Worm (Caenorhabditis elegans) whole organism, young adult: ENCODE results near the gene ZK550.6.

Source experiments
- C17E4.6 ChIP-seq: fragments of 200-800 bp; sonication (Bioruptor generic); IDR thresholded peaks from 2 replicates; pipeline ENCODE4 v1.3.6; 2022; ENCODE audit warnings: missing genetic modification reagents, missing genetic modification characterization, missing compliant biosample characterization
- D2030.7 ChIP-seq: fragments of 200-800 bp; sonication (Bioruptor generic); IDR thresholded peaks from 2 replicates; pipeline ENCODE4 v1.3.6; 2022; ENCODE audit warnings: missing genetic modification reagents, missing genetic modification characterization, missing compliant biosample characterization
- F22D6.2 ChIP-seq: sonication (generic microtip); optimal IDR thresholded peaks from 2 replicates; lab custom pipeline; 2016; ENCODE audit warnings: mild to moderate bottlenecking, missing genetic modification characterization, missing compliant biosample characterization
- F37B4.10 ChIP-seq: fragments of 200-800 bp; sonication (Bioruptor generic); IDR thresholded peaks from 2 replicates; pipeline ENCODE4 v1.3.6; 2022; ENCODE audit warnings: missing genetic modification characterization, missing compliant biosample characterization
- F52B5.7 ChIP-seq: sonication (generic microtip); optimal IDR thresholded peaks from 2 replicates; lab custom pipeline; 2016; ENCODE audit warnings: mild to moderate bottlenecking, missing genetic modification characterization, missing compliant biosample characterization
- T07F8.4 ChIP-seq: sonication (generic microtip); optimal IDR thresholded peaks from 2 replicates; lab custom pipeline; 2016; ENCODE audit warnings: mild to moderate bottlenecking, missing genetic modification characterization, moderate library complexity, missing compliant biosample characterization
- T26A5.8 ChIP-seq: sonication (generic microtip); optimal IDR thresholded peaks from 2 replicates; lab custom pipeline; 2016; ENCODE audit warnings: missing genetic modification characterization, missing compliant biosample characterization
- Y53F4B.3 ChIP-seq: fragments of 200-800 bp; sonication (Bioruptor generic); IDR thresholded peaks from 2 replicates; pipeline ENCODE4 v1.3.6; 2022; ENCODE audit warnings: missing genetic modification reagents, missing genetic modification characterization, missing compliant biosample characterization
- ZK185.1 ChIP-seq: sonication (generic microtip); optimal IDR thresholded peaks from 2 replicates; lab custom pipeline; 2016; ENCODE audit warnings: mild to moderate bottlenecking, missing genetic modification characterization, missing compliant biosample characterization; ENCODE audit not compliant: poor library complexity, severe bottlenecking
- ama-1 ChIP-seq, 3 experiments: fragments of 150-350 bp in 1 of 3; sonication (generic microtip) in 2 of 3; optimal IDR thresholded peaks; 2 replicates each; lab custom pipeline; 2014 to 2018; ENCODE audit warnings: missing biosample characterization in 2 of 3, missing genetic modification characterization in 2 of 3, missing genetic modification reagents in 2 of 3
- atf-7 ChIP-seq: sonication (generic microtip); optimal IDR thresholded peaks from 2 replicates; lab custom pipeline; 2017; ENCODE audit warnings: mild to moderate bottlenecking, missing genetic modification characterization, missing compliant biosample characterization
- attf-5 ChIP-seq: fragments of 200-800 bp; sonication (Bioruptor generic); optimal IDR thresholded peaks from 2 replicates; lab custom pipeline; 2018; ENCODE audit warnings: mild to moderate bottlenecking, missing genetic modification characterization, missing compliant biosample characterization
- bed-1 ChIP-seq: fragments of 200-800 bp; sonication (Bioruptor generic); IDR thresholded peaks from 2 replicates; pipeline ENCODE4 v1.3.6; 2022; ENCODE audit warnings: missing genetic modification reagents, missing genetic modification characterization, missing compliant biosample characterization
- ceh-58 ChIP-seq: fragments of 200-800 bp; sonication (Bioruptor generic); IDR thresholded peaks from 2 replicates; pipeline ENCODE4 v1.3.6; 2022; ENCODE audit warnings: missing genetic modification characterization, missing compliant biosample characterization
- efl-1 ChIP-seq: fragments of 150-350 bp; optimal IDR thresholded peaks from 2 replicates; lab custom pipeline; 2014; ENCODE audit warnings: missing biosample characterization, missing genetic modification reagents, missing genetic modification characterization
- egl-44 ChIP-seq: fragments of 200-800 bp; sonication (Bioruptor generic); IDR thresholded peaks from 2 replicates; pipeline ENCODE4 v1.3.6; 2022; ENCODE audit warnings: missing genetic modification reagents, missing genetic modification characterization, missing compliant biosample characterization
- fkh-3 ChIP-seq: sonication (generic microtip); optimal IDR thresholded peaks from 2 replicates; lab custom pipeline; 2016; ENCODE audit warnings: mild to moderate bottlenecking, missing genetic modification characterization, missing compliant biosample characterization
- hlh-12 ChIP-seq: sonication (generic microtip); optimal IDR thresholded peaks from 2 replicates; lab custom pipeline; 2016; ENCODE audit warnings: missing genetic modification characterization, missing compliant biosample characterization
- lin-54 ChIP-seq: fragments of 200-800 bp; sonication (Bioruptor generic); optimal IDR thresholded peaks from 2 replicates; lab custom pipeline; 2018; ENCODE audit warnings: mild to moderate bottlenecking, missing genetic modification characterization, missing compliant biosample characterization
- lsl-1 ChIP-seq: fragments of 200-800 bp; sonication (Bioruptor generic); optimal IDR thresholded peaks from 2 replicates; lab custom pipeline; 2018; ENCODE audit warnings: mild to moderate bottlenecking, missing genetic modification characterization, moderate library complexity, missing compliant biosample characterization
- madf-10 ChIP-seq: sonication (generic microtip); optimal IDR thresholded peaks from 2 replicates; lab custom pipeline; 2016; ENCODE audit warnings: mild to moderate bottlenecking, missing genetic modification characterization, missing compliant biosample characterization
- madf-6 ChIP-seq: fragments of 200-800 bp; sonication (Bioruptor generic); IDR thresholded peaks from 2 replicates; pipeline ENCODE4 v1.3.6; 2022; ENCODE audit warnings: missing genetic modification reagents, missing genetic modification characterization, missing compliant biosample characterization
- mcd-1 ChIP-seq: fragments of 200-800 bp; sonication (Bioruptor generic); IDR thresholded peaks from 2 replicates; pipeline ENCODE4 v1.3.6; 2022; ENCODE audit warnings: missing genetic modification reagents, missing genetic modification characterization, missing compliant biosample characterization
- pha-4 ChIP-seq: fragments of 150-350 bp; sonication (generic microtip); optimal IDR thresholded peaks from 2 replicates; lab custom pipeline; 2014; ENCODE audit warnings: missing biosample characterization, missing genetic modification reagents, missing genetic modification characterization
- snpc-1.1 ChIP-seq: sonication (generic microtip); optimal IDR thresholded peaks from 2 replicates; lab custom pipeline; 2017; ENCODE audit warnings: missing genetic modification characterization, mild to moderate bottlenecking, missing compliant biosample characterization, antibody characterized with exemption, moderate library complexity, missing genotype, missing genetic modification reagents; ENCODE audit not compliant: insufficient read depth
- snpc-1.3 ChIP-seq: sonication (generic microtip); optimal IDR thresholded peaks from 2 replicates; lab custom pipeline; 2017; ENCODE audit warnings: missing genetic modification characterization, mild to moderate bottlenecking, missing compliant biosample characterization, antibody characterized with exemption, moderate library complexity, missing genotype, missing genetic modification reagents; ENCODE audit not compliant: insufficient read depth
- somi-1 ChIP-seq: fragments of 200-800 bp; sonication (Bioruptor generic); optimal IDR thresholded peaks from 2 replicates; lab custom pipeline; 2018; ENCODE audit warnings: mild to moderate bottlenecking, missing genetic modification characterization, missing compliant biosample characterization
- tlf-1 ChIP-seq: fragments of 200-800 bp; sonication (Bioruptor generic); optimal IDR thresholded peaks from 2 replicates; lab custom pipeline; 2018; ENCODE audit warnings: mild to moderate bottlenecking, missing genetic modification characterization, missing compliant biosample characterization
- unc-62 ChIP-seq: fragments of 150-350 bp; optimal IDR thresholded peaks from 2 replicates; lab custom pipeline; 2014; ENCODE audit warnings: missing biosample characterization, missing genetic modification reagents, missing genetic modification characterization
- xnd-1 ChIP-seq: sonication (generic microtip); optimal IDR thresholded peaks from 2 replicates; lab custom pipeline; 2016; ENCODE audit warnings: missing genotype, missing genetic modification reagents, missing genetic modification characterization, missing compliant biosample characterization
- ztf-22 ChIP-seq: fragments of 200-800 bp; sonication (Bioruptor generic); optimal IDR thresholded peaks from 2 replicates; lab custom pipeline; 2018; ENCODE audit warnings: mild to moderate bottlenecking, missing genetic modification characterization, moderate library complexity, missing compliant biosample characterization
- ztf-25 ChIP-seq: fragments of 200-800 bp; sonication (Bioruptor generic); IDR thresholded peaks from 2 replicates; pipeline ENCODE4 v1.3.6; 2022; ENCODE audit warnings: missing genetic modification reagents, missing genetic modification characterization, missing compliant biosample characterization

ZK550.6 gene

DNA sequence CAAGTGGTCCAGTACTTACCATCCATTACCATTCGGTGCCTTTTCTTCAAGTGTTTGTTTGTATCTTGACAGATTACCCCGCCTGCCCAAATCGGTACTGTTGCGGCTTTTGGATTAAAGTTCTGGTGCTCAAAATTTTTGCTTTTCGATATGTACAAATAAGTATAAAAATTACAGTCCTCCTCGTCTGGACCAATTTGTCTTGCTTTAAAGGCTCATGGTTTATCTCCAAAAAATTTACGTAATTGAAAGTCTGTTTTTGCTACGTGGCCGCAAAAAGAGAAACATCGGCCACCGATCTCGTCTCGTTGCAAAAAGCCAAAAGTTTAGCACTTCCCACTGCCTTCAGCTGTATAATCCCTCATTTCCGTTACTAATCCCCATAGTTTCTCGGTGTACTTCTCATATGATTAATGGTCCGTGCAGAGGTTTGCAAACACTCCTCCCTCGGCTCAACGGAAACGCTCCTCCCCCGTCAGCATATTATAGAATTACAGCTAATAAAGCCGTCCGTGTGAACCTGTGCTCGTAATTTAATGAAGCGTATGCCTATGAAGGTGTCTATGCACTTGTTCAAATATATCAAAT, 5.1 kb upstream of the ZK550.6 start:
- TF ChIP-seq snpc-1.1 (tag; lab: Kevin White, UChicago) (no peak), ztf-25 (no peak), madf-6 (GFP tag; lab: Robert Waterston, UW) (no peak), snpc-1.3 (tag; lab: Kevin White, UChicago) (no peak), Y53F4B.3 (GFP tag; lab: Robert Waterston, UW) (no peak), F37B4.10 (GFP tag; lab: Robert Waterston, UW) (no peak), efl-1 (GFP tag; lab: Kevin White, UChicago) (no peak), ztf-22 (no peak), lin-54 (no peak), fkh-3 (tag; lab: Kevin White, UChicago) (no peak), tlf-1 (GFP tag; lab: Kevin White, UChicago) (no peak), attf-5 (no peak)
- TF ChIP-seq, all 124 proteins: peak for 0

DNA sequence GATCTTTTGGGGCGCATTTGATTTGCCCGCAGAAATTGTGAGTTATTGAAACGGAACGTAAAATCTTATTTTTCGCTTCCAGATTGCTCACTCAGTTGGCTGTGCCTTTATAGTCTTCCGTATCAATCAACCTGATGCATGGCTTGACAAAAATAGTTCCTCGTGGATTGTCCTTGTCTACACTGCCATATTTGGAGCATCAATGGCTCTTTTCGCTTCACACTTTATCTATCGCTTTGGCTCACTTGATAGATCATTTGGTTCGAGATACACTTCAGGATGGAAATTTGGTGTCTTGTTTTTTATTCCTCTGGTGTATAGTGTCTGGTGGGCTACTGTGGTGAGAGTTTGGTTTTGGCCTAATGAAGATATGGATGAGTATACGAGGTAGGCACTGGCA, 3.4 kb upstream of the ZK550.6 start:
- TF ChIP-seq Y53F4B.3 (GFP tag; lab: Robert Waterston, UW), result no peak
- no peak for TF ChIP-seq ama-1 (optimal IDR thresholded peaks at IDR 0.05; lab: Kevin White, UChicago)
- TF ChIP-seq ama-1 (GFP tag; optimal IDR thresholded peaks at IDR 0.05; lab: Kevin White, UChicago), result no peak
- TF ChIP-seq bed-1, result no peak
- TF ChIP-seq ZK185.1 (tag; lab: Kevin White, UChicago), result no peak
- no peak for TF ChIP-seq T07F8.4 (tag; lab: Kevin White, UChicago)
- no peak for TF ChIP-seq hlh-12
- TF ChIP-seq F52B5.7 (tag; lab: Kevin White, UChicago), result no peak

DNA sequence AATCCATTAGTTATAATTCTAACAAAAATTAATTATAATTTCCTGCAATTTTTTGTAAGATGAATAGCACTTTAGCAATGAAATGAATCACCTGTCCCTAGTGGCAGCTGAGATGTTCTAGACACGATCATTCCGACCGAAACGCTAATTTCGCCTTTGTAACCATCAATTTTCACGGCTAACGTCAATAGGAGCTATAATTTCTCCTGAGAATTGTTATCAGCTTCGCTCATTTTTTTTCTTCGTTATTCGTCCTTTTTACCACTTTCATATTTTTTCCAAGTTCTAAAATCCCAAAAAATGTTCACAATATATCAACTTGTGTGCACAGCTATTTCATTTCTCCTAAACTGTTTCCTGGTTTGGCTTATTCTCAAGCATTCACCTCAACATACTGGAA, 3.0 kb upstream of the ZK550.6 start, which contains the start of gene str-187:
str-187 (plus strand) TSS at position 301 of the 400 bp plus-strand sequence.
- no peak for TF ChIP-seq F22D6.2 (tag; lab: Kevin White, UChicago)
- TF ChIP-seq atf-7 (tag; lab: Kevin White, UChicago), result no peak

ce11 chrIV:17264714-17265113, 2.4 kb upstream of the ZK550.6 start, which contains the start of gene F26D10.13:
F26D10.13 (minus strand) TSS chrIV:17264814.
- no peak for TF ChIP-seq egl-44 (GFP tag; lab: Robert Waterston, UW)
- TF ChIP-seq mcd-1 (GFP tag; lab: Robert Waterston, UW), result no peak
- no peak for TF ChIP-seq somi-1 (GFP tag; lab: Kevin White, UChicago)
- TF ChIP-seq tlf-1 (GFP tag; lab: Kevin White, UChicago), result no peak
- no peak for TF ChIP-seq madf-10 (tag; lab: Kevin White, UChicago)
- TF ChIP-seq xnd-1, result no peak
- TF ChIP-seq pha-4 (tag; lab: Kevin White, UChicago), result no peak
- no peak for TF ChIP-seq bed-1
- TF ChIP-seq F52B5.7 (tag; lab: Kevin White, UChicago), result no peak
- TF ChIP-seq ceh-58 (GFP tag; lab: Robert Waterston, UW), result no peak
- TF ChIP-seq C17E4.6 (GFP tag; lab: Robert Waterston, UW), result no peak
- no peak for TF ChIP-seq lsl-1 (GFP tag; lab: Kevin White, UChicago)
- no peak for TF ChIP-seq D2030.7 (GFP tag; lab: Robert Waterston, UW)
- TF ChIP-seq T26A5.8 (tag; lab: Kevin White, UChicago), result no peak
- TF ChIP-seq unc-62, result no peak
